Worm (Caenorhabditis elegans) whole organism, L2 larva: ENCODE measurements around the gene srbc-30.
A peak's percentile ranks its signal among the peaks of the same experiment; 100 is the strongest.

Experiments
- C34F6.9 ChIP-seq: fragments of 150-350 bp; optimal IDR thresholded peaks from 2 replicates; lab custom pipeline; 2014; ENCODE audit warnings: missing biosample characterization, missing genetic modification characterization
- F13H6.1 ChIP-seq: sonication (generic microtip); optimal IDR thresholded peaks from 2 replicates; lab custom pipeline; 2016; ENCODE audit warnings: missing genetic modification characterization, missing compliant biosample characterization
- R02D3.7 ChIP-seq: fragments of 150-350 bp; optimal IDR thresholded peaks from 2 replicates; lab custom pipeline; 2014; ENCODE audit warnings: missing biosample characterization, missing genetic modification characterization
- Y55F3AM.14 ChIP-seq: fragments of 200-800 bp; sonication (Bioruptor generic); optimal IDR thresholded peaks from 2 replicates; lab custom pipeline; 2018; ENCODE audit warnings: mild to moderate bottlenecking, missing genetic modification characterization, missing compliant biosample characterization
- ZK546.5 ChIP-seq: sonication (generic microtip); optimal IDR thresholded peaks from 2 replicates; lab custom pipeline; 2017; ENCODE audit warnings: missing biosample characterization, missing genetic modification characterization
- alr-1 ChIP-seq: fragments of 150-350 bp; optimal IDR thresholded peaks from 2 replicates; lab custom pipeline; 2014; ENCODE audit warnings: missing biosample characterization, missing genetic modification characterization
- aly-2 ChIP-seq: fragments of 150-350 bp; optimal IDR thresholded peaks from 2 replicates; lab custom pipeline; 2014; ENCODE audit warnings: missing biosample characterization, missing genetic modification characterization
- ama-1 ChIP-seq: fragments of 150-350 bp; optimal IDR thresholded peaks from 2 replicates; lab custom pipeline; 2018; ENCODE audit warnings: inconsistent platforms
- blmp-1 ChIP-seq: sonication (generic microtip); optimal IDR thresholded peaks from 2 replicates; lab custom pipeline; 2017; ENCODE audit warnings: missing genetic modification characterization, mild to moderate bottlenecking, missing compliant biosample characterization, antibody characterized with exemption, moderate library complexity; ENCODE audit not compliant: insufficient read depth
- ceh-16 ChIP-seq: fragments of 150-350 bp; optimal IDR thresholded peaks from 2 replicates; lab custom pipeline; 2014; ENCODE audit warnings: missing biosample characterization, missing genetic modification characterization
- ceh-82 ChIP-seq: fragments of 150-350 bp; optimal IDR thresholded peaks from 2 replicates; lab custom pipeline; 2014; ENCODE audit warnings: missing biosample characterization, missing genetic modification characterization
- crh-2 ChIP-seq: sonication (generic microtip); optimal IDR thresholded peaks from 2 replicates; lab custom pipeline; 2017; ENCODE audit warnings: missing biosample characterization, missing genetic modification characterization
- dmd-4 ChIP-seq: sonication (generic microtip); optimal IDR thresholded peaks from 2 replicates; lab custom pipeline; 2017; ENCODE audit warnings: missing biosample characterization, missing genetic modification characterization
- egl-27 ChIP-seq: sonication (generic microtip); optimal IDR thresholded peaks from 3 replicates; lab custom pipeline; 2017; ENCODE audit warnings: missing biosample characterization, missing genetic modification reagents, missing genetic modification characterization
- elt-1 ChIP-seq: fragments of 150-350 bp; optimal IDR thresholded peaks from 2 replicates; lab custom pipeline; 2014; ENCODE audit warnings: missing biosample characterization, missing genetic modification characterization
- elt-3 ChIP-seq: sonication (generic microtip); optimal IDR thresholded peaks from 2 replicates; lab custom pipeline; 2017; ENCODE audit warnings: missing biosample characterization, missing genetic modification characterization
- fos-1 ChIP-seq: fragments of 150-350 bp; optimal IDR thresholded peaks from 2 replicates; lab custom pipeline; 2014; ENCODE audit warnings: missing biosample characterization, missing genetic modification characterization
- gmeb-1 ChIP-seq: fragments of 150-350 bp; optimal IDR thresholded peaks from 2 replicates; lab custom pipeline; 2014; ENCODE audit warnings: missing biosample characterization, missing genetic modification characterization
- lin-11 ChIP-seq: fragments of 150-350 bp; sonication (generic microtip); optimal IDR thresholded peaks from 2 replicates; lab custom pipeline; 2014; ENCODE audit warnings: missing biosample characterization, missing genetic modification characterization, inconsistent platforms, mixed read lengths
- lin-13 ChIP-seq: fragments of 150-350 bp; optimal IDR thresholded peaks from 2 replicates; lab custom pipeline; 2014; ENCODE audit warnings: missing biosample characterization, missing genetic modification reagents, missing genetic modification characterization
- lin-39 ChIP-seq: fragments of 150-350 bp; optimal IDR thresholded peaks from 2 replicates; lab custom pipeline; 2014; ENCODE audit warnings: missing biosample characterization, missing genetic modification reagents, missing genetic modification characterization
- lsy-2 ChIP-seq, 2 experiments: fragments of 150-350 bp in 1 of 2; sonication (generic microtip) in 1 of 2; optimal IDR thresholded peaks; 2 replicates each; lab custom pipeline; 2014 to 2017; ENCODE audit warnings: missing biosample characterization in 2 of 2, missing genetic modification characterization in 2 of 2
- mab-5 ChIP-seq: fragments of 150-350 bp; optimal IDR thresholded peaks from 2 replicates; lab custom pipeline; 2014; ENCODE audit warnings: missing biosample characterization, missing genetic modification characterization
- mbf-1 ChIP-seq: sonication (generic microtip); optimal IDR thresholded peaks from 2 replicates; lab custom pipeline; 2017; ENCODE audit warnings: missing biosample characterization, missing genetic modification characterization
- mdl-1 ChIP-seq, 2 experiments: fragments of 150-350 bp in 1 of 2; sonication (generic microtip) in 1 of 2; optimal IDR thresholded peaks; 2 replicates each; lab custom pipeline; 2017; ENCODE audit warnings: missing biosample characterization in 2 of 2, missing genetic modification characterization in 2 of 2
- nhr-10 ChIP-seq: sonication (generic microtip); optimal IDR thresholded peaks from 2 replicates; lab custom pipeline; 2017; ENCODE audit warnings: missing biosample characterization, missing genetic modification characterization
- nhr-11 ChIP-seq: fragments of 150-350 bp; optimal IDR thresholded peaks from 2 replicates; lab custom pipeline; 2014; ENCODE audit warnings: missing biosample characterization, missing genetic modification characterization
- nhr-12 ChIP-seq: fragments of 150-350 bp; optimal IDR thresholded peaks from 2 replicates; lab custom pipeline; 2014; ENCODE audit warnings: missing biosample characterization, missing genetic modification characterization
- nhr-129 ChIP-seq: fragments of 150-350 bp; optimal IDR thresholded peaks from 2 replicates; lab custom pipeline; 2014; ENCODE audit warnings: missing biosample characterization, missing genetic modification characterization
- nhr-21 ChIP-seq: fragments of 150-350 bp; optimal IDR thresholded peaks from 2 replicates; lab custom pipeline; 2014; ENCODE audit warnings: missing biosample characterization, missing genetic modification characterization
- nhr-23 ChIP-seq: fragments of 150-350 bp; optimal IDR thresholded peaks from 2 replicates; lab custom pipeline; 2014; ENCODE audit warnings: missing biosample characterization, missing genetic modification reagents, missing genetic modification characterization
- nhr-237 ChIP-seq: fragments of 150-350 bp; optimal IDR thresholded peaks from 2 replicates; lab custom pipeline; 2014; ENCODE audit warnings: missing biosample characterization, missing genetic modification characterization
- nhr-25 ChIP-seq: fragments of 150-350 bp; sonication (generic microtip); optimal IDR thresholded peaks from 3 replicates; lab custom pipeline; 2014; ENCODE audit warnings: missing biosample characterization, missing genetic modification characterization
- nhr-6 ChIP-seq: fragments of 150-350 bp; optimal IDR thresholded peaks from 2 replicates; lab custom pipeline; 2014; ENCODE audit warnings: missing biosample characterization, missing genetic modification characterization
- nhr-77 ChIP-seq: fragments of 150-350 bp; optimal IDR thresholded peaks from 2 replicates; lab custom pipeline; 2014; ENCODE audit warnings: missing biosample characterization, missing genetic modification characterization
- peb-1 ChIP-seq: fragments of 150-350 bp; optimal IDR thresholded peaks from 2 replicates; lab custom pipeline; 2014; ENCODE audit warnings: missing biosample characterization, missing genetic modification characterization
- sem-4 ChIP-seq: fragments of 150-350 bp; optimal IDR thresholded peaks from 2 replicates; lab custom pipeline; 2014; ENCODE audit warnings: missing biosample characterization, missing genetic modification reagents, missing genetic modification characterization
- skn-1 ChIP-seq: sonication (generic microtip); optimal IDR thresholded peaks from 2 replicates; lab custom pipeline; 2017; ENCODE audit warnings: missing biosample characterization, missing genetic modification characterization
- sma-3 ChIP-seq: sonication (generic microtip); optimal IDR thresholded peaks from 2 replicates; lab custom pipeline; 2016; ENCODE audit warnings: missing genetic modification reagents, missing genetic modification characterization, missing compliant biosample characterization
- sma-9 ChIP-seq, 2 experiments: fragments of 150-350 bp in 1 of 2; sonication (generic microtip) in 1 of 2; optimal IDR thresholded peaks; 2 replicates each; lab custom pipeline; 2014 to 2016; ENCODE audit warnings: missing genetic modification characterization in 2 of 2, mild to moderate bottlenecking in 1 of 2, missing biosample characterization in 1 of 2, missing compliant biosample characterization in 1 of 2, missing genetic modification reagents in 1 of 2, moderate library complexity in 1 of 2
- unc-39 ChIP-seq: fragments of 150-350 bp; optimal IDR thresholded peaks from 2 replicates; lab custom pipeline; 2014; ENCODE audit warnings: missing biosample characterization, missing genetic modification characterization
- unc-55 ChIP-seq: fragments of 150-350 bp; sonication (generic microtip); optimal IDR thresholded peaks from 3 replicates; lab custom pipeline; 2014; ENCODE audit warnings: missing biosample characterization, missing genetic modification reagents, missing genetic modification characterization
- unc-62 ChIP-seq: fragments of 150-350 bp; optimal IDR thresholded peaks from 2 replicates; lab custom pipeline; 2014; ENCODE audit warnings: missing biosample characterization, missing genetic modification reagents, missing genetic modification characterization
- zag-1 ChIP-seq: fragments of 150-350 bp; optimal IDR thresholded peaks from 2 replicates; lab custom pipeline; 2014; ENCODE audit warnings: missing biosample characterization, missing genetic modification characterization
- ztf-1 ChIP-seq: fragments of 200-800 bp; sonication (Bioruptor generic); conservative IDR thresholded peaks from 2 replicates; pipeline ENCODE4 v1.3.6; 2022; ENCODE audit warnings: missing genetic modification characterization, missing compliant biosample characterization
- ztf-11 ChIP-seq: sonication (generic microtip); optimal IDR thresholded peaks from 2 replicates; lab custom pipeline; 2017; ENCODE audit warnings: missing biosample characterization, missing genetic modification characterization
- ztf-4 ChIP-seq: fragments of 150-350 bp; optimal IDR thresholded peaks from 2 replicates; lab custom pipeline; 2014; ENCODE audit warnings: missing biosample characterization, missing genetic modification characterization

The srbc-30 gene

DNA sequence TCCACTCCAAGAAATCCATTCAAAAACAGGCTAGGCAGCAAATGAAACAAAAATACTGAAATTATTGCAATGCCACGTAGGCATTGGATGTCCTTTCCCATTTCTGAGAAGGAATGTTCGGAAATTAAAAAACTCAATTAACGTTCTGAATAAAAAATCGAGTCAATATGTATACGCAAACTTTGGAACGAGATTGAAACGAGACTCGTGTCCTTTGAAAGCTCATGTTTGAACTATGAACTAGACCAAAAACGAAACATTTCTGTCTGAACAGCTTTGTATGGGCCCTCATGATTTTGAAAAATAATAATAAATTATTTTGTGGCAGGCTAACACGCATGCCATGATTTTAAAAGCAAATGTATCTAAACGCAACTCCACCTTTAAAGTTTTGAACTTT is 5.2 kb downstream of the srbc-30 start, which contains the start of gene oac-2:
TSS of gene oac-2 (minus strand) at position 101 of the 400 bp plus-strand sequence.
- TF ChIP-seq nhr-10 (no peak), dmd-4 (no peak), lin-11 (tag; lab: Kevin White, UChicago) (no peak), skn-1 (tag; lab: Kevin White, UChicago) (no peak), R02D3.7 (tag; lab: Kevin White, UChicago) (no peak)

DNA sequence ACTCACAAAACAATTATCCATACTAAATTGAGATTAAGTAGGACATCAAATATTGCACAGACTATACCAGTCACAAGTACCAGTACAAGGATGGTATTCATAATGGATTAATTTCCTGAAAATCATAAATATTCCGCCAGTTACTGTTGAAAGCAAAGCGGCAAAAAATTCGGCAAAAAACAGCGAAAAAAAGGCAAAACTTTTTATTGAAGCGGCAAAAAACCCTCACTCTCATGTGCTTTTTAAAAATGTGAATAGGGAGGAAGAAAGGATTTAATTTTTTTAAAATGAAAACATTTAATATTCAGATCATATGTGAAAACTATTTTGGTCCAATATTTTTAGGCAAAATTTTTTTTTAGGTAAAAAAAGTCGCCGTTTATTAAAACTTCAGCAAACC is 9.5 kb downstream of the srbc-30 start, which contains the start of gene srbc-29:
TSS of gene srbc-29 (minus strand) at position 101 of the 400 bp plus-strand sequence.
- TF ChIP-seq ztf-11 (tag; lab: Kevin White, UChicago): no peak
- no peak for TF ChIP-seq sem-4 (tag; lab: Kevin White, UChicago)
- TF ChIP-seq sma-3 (GFP tag; lab: Kevin White, UChicago): no peak
- TF ChIP-seq fos-1 (tag; lab: Kevin White, UChicago): no peak
- TF ChIP-seq Y55F3AM.14 (GFP tag; lab: Kevin White, UChicago): no peak
- no peak for TF ChIP-seq ztf-4 (tag; lab: Kevin White, UChicago)
- no peak for TF ChIP-seq mbf-1 (tag; lab: Kevin White, UChicago)
- TF ChIP-seq nhr-25 (tag; lab: Kevin White, UChicago): no peak
- TF ChIP-seq nhr-11: no peak
- no peak for TF ChIP-seq dmd-4

ce11 chrV:3468436-3468835 is 11.8 kb downstream of the srbc-30 start, which contains the start of gene gst-33:
Gene gst-33, minus strand, starts transcription at chrV:3468562.
- TF ChIP-seq blmp-1 (tag; lab: Kevin White, UChicago) (peak; percentile 61), dmd-4 (no peak), aly-2 (tag; lab: Kevin White, UChicago) (no peak), ceh-16 (no peak), nhr-129 (tag; lab: Kevin White, UChicago) (peak; percentile 39), mdl-1 (tag; optimal IDR thresholded peaks at IDR 0.05; lab: Kevin White, UChicago) (no peak), Y55F3AM.14 (GFP tag; lab: Kevin White, UChicago) (no peak), fos-1 (tag; lab: Kevin White, UChicago) (peak; percentile 41), R02D3.7 (tag; lab: Kevin White, UChicago) (no peak), C34F6.9 (tag; lab: Kevin White, UChicago) (no peak), nhr-237 (no peak), nhr-21 (tag; lab: Kevin White, UChicago) (no peak), alr-1 (tag; lab: Kevin White, UChicago) (no peak), peb-1 (tag; lab: Kevin White, UChicago) (no peak), lin-11 (tag; lab: Kevin White, UChicago) (no peak), ama-1 (lab: Kevin White, UChicago) (no peak), elt-3 (no peak), unc-55 (GFP tag; lab: Kevin White, UChicago) (no peak), nhr-23 (tag; lab: Kevin White, UChicago) (no peak), F13H6.1 (tag; lab: Kevin White, UChicago) (peak; percentile 4), nhr-12 (no peak), unc-62 (GFP tag; lab: Kevin White, UChicago) (no peak), unc-39 (tag; lab: Kevin White, UChicago) (no peak), mab-5 (tag; lab: Kevin White, UChicago) (no peak), sma-3 (GFP tag; lab: Kevin White, UChicago) (no peak), elt-1 (no peak), ztf-4 (tag; lab: Kevin White, UChicago) (no peak), nhr-25 (tag; lab: Kevin White, UChicago) (no peak), gmeb-1 (tag; lab: Kevin White, UChicago) (peak; percentile 61), ZK546.5 (tag; lab: Kevin White, UChicago) (no peak), ztf-1 (no peak), lsy-2 (tag; optimal IDR thresholded peaks at IDR 0.05; lab: Kevin White, UChicago) (no peak), nhr-10 (no peak), zag-1 (tag; lab: Kevin White, UChicago) (no peak), sma-9 (GFP tag; optimal IDR thresholded peaks at IDR 0.05; lab: Kevin White, UChicago) (peak; percentile 73), sma-9 (tag; optimal IDR thresholded peaks at IDR 0.05; lab: Kevin White, UChicago) (no peak), egl-27 (tag; lab: Kevin White, UChicago) (no peak), ceh-82 (tag; lab: Kevin White, UChicago) (no peak), lin-39 (tag; lab: Kevin White, UChicago) (no peak), mbf-1 (tag; lab: Kevin White, UChicago) (no peak), lin-13 (GFP tag; lab: Kevin White, UChicago) (no peak), crh-2 (tag; lab: Kevin White, UChicago) (peak; percentile 22), nhr-11 (no peak), nhr-6 (tag; lab: Kevin White, UChicago) (no peak), nhr-77 (tag; lab: Kevin White, UChicago) (no peak), ztf-11 (tag; lab: Kevin White, UChicago) (no peak), sem-4 (tag; lab: Kevin White, UChicago) (no peak), skn-1 (tag; lab: Kevin White, UChicago) (no peak)
